In genomic region chrX:7151189-7151857, ce11 we compare ENCODE assay signal across 6 worm cellular contexts.
A peak's percentile ranks its signal among the peaks of the same experiment; 100 is the strongest.
TF ChIP-seq lines count a peak whose summit lies in the region.

TSS of gene lam-2 (minus strand) at chrX:7151239.

TF ChIP-seq in whole organism, L1 larva, 84 proteins besides CTCF, POLR2A, EP300 and RAD21:
- TF ChIP-seq pag-3 (tag; optimal IDR thresholded peaks at IDR 0.05; lab: Kevin White, UChicago; ENCODE audit: borderline replicate concordance, insufficient read depth) (no peak), dsc-1 (tag; optimal IDR thresholded peaks at IDR 0.05; lab: Kevin White, UChicago) (peak; percentile 4), ceh-63 (GFP tag; optimal IDR thresholded peaks at IDR 0.05; lab: Kevin White, UChicago) (no peak), lir-3 (tag; optimal IDR thresholded peaks at IDR 0.05; lab: Kevin White, UChicago; ENCODE audit: poor library complexity) (no peak), ceh-8 (GFP tag; optimal IDR thresholded peaks at IDR 0.05; lab: Kevin White, UChicago) (no peak), elt-3 (tag; optimal IDR thresholded peaks at IDR 0.05; lab: Kevin White, UChicago) (no peak), snu-23 (GFP tag; optimal IDR thresholded peaks at IDR 0.05; lab: Kevin White, UChicago) (no peak)

TF ChIP-seq in whole organism, L3 larva, 47 proteins besides CTCF, POLR2A, EP300 and RAD21:
- TF ChIP-seq pha-4 (tag; optimal IDR thresholded peaks at IDR 0.05; lab: Kevin White, UChicago) (peak; percentile 8), zag-1 (tag; optimal IDR thresholded peaks at IDR 0.05; lab: Kevin White, UChicago) (no peak), ceh-28 (tag; optimal IDR thresholded peaks at IDR 0.05; lab: Kevin White, UChicago) (no peak)

TF ChIP-seq in whole organism, early embryonic, 17 proteins besides CTCF, POLR2A, EP300 and RAD21:
- TF ChIP-seq aly-1 (tag; optimal IDR thresholded peaks at IDR 0.05; lab: Kevin White, UChicago) (no peak), hmbx-1 (tag; optimal IDR thresholded peaks at IDR 0.05; lab: Kevin White, UChicago) (no peak), tra-4 (tag; optimal IDR thresholded peaks at IDR 0.05; lab: Kevin White, UChicago) (no peak), hmg-4 (GFP tag; optimal IDR thresholded peaks at IDR 0.05; lab: Kevin White, UChicago) (peak; percentile 39), pes-1 (GFP tag; IDR thresholded peaks at IDR 0.05; lab: Robert Waterston, UW) (no peak)

TF ChIP-seq in whole organism, late embryonic, 69 proteins besides CTCF, POLR2A, EP300 and RAD21:
- TF ChIP-seq elt-2 (tag; optimal IDR thresholded peaks at IDR 0.05; lab: Kevin White, UChicago): peak; percentile 23
- TF ChIP-seq hlh-8 (tag; optimal IDR thresholded peaks at IDR 0.05; lab: Kevin White, UChicago): peak; percentile 83
- peak; percentile 37 for TF ChIP-seq pax-1 (tag; optimal IDR thresholded peaks at IDR 0.05; lab: Kevin White, UChicago)
- no peak for TF ChIP-seq ceh-30 (tag; optimal IDR thresholded peaks at IDR 0.05; lab: Kevin White, UChicago)

TF ChIP-seq in whole organism, midembryonic, 9 proteins besides CTCF, POLR2A, EP300 and RAD21:
- peak; percentile 29; the same call in 1 of the 2 replicates for TF ChIP-seq ztf-23 (GFP tag; IDR thresholded peaks at IDR 0.05; lab: Robert Waterston, UW)
- no peak for TF ChIP-seq klf-2 (GFP tag; conservative IDR thresholded peaks at IDR 0.05; lab: Robert Waterston, UW)
- no peak for TF ChIP-seq ztf-29 (GFP tag; IDR thresholded peaks at IDR 0.05; lab: Robert Waterston, UW)
- TF ChIP-seq med-1 (GFP tag; optimal IDR thresholded peaks at IDR 0.05; lab: Kevin White, UChicago; ENCODE audit: insufficient read depth): no peak
- no peak for TF ChIP-seq tab-1 (GFP tag; IDR thresholded peaks at IDR 0.05; lab: Robert Waterston, UW)
- TF ChIP-seq ref-1 (GFP tag; conservative IDR thresholded peaks at IDR 0.05; lab: Robert Waterston, UW): no peak
- peak; percentile 62; the same call in 1 of the 2 replicates for TF ChIP-seq flt-1 (GFP tag; IDR thresholded peaks at IDR 0.05; lab: Robert Waterston, UW)
- no peak for TF ChIP-seq cog-1 (tag; optimal IDR thresholded peaks at IDR 0.05; lab: Kevin White, UChicago)

TF ChIP-seq in whole organism, mixed stage, embryonic, 35 proteins besides CTCF, POLR2A, EP300 and RAD21:
- peak; percentile 6 for TF ChIP-seq mls-2 (tag; optimal IDR thresholded peaks at IDR 0.05; lab: Kevin White, UChicago)
- TF ChIP-seq snpc-4 (tag; optimal IDR thresholded peaks at IDR 0.05; lab: Kevin White, UChicago): no peak
- no peak for TF ChIP-seq unc-39 (tag; optimal IDR thresholded peaks at IDR 0.05; lab: Kevin White, UChicago)
- peak; percentile 51 for TF ChIP-seq unc-120 (tag; optimal IDR thresholded peaks at IDR 0.05; lab: Kevin White, UChicago; ENCODE audit: poor library complexity, severe bottlenecking)
- TF ChIP-seq pha-4 (tag; optimal IDR thresholded peaks at IDR 0.05; lab: Kevin White, UChicago): peak; percentile 17
- TF ChIP-seq cnd-1 (tag; optimal IDR thresholded peaks at IDR 0.05; lab: Kevin White, UChicago): no peak
- peak; percentile 56 for TF ChIP-seq hlh-1 (tag; optimal IDR thresholded peaks at IDR 0.05; lab: Kevin White, UChicago)
- TF ChIP-seq lsy-2 (tag; optimal IDR thresholded peaks at IDR 0.05; lab: Kevin White, UChicago): no peak
- no peak for TF ChIP-seq nhr-237 (tag; optimal IDR thresholded peaks at IDR 0.05; lab: Kevin White, UChicago)
- TF ChIP-seq ztf-11 (tag; optimal IDR thresholded peaks at IDR 0.05; lab: Kevin White, UChicago): no peak
- TF ChIP-seq ham-2 (GFP tag; optimal IDR thresholded peaks at IDR 0.05; lab: Kevin White, UChicago): no peak
TF ChIP-seq in whole organism, mixed stage, embryonic: peak in this region for 4.

Comparison
In these comparisons a context has a peak if more than half of its experiments do, and no peak if none do; other contexts are left out.
1. Of the 10 proteins assayed by ChIP-seq in both whole organism, L1 larva and whole organism, late embryonic: peak only in whole organism, L1 larva: none; only in whole organism, late embryonic: elt-2; in both: none; in neither: 9.